Worm (Caenorhabditis elegans) whole organism, early embryonic: ENCODE results near the gene arrd-23.

Experiments
- B0310.2 ChIP-seq: sonication (generic microtip); optimal IDR thresholded peaks from 2 replicates; lab custom pipeline; 2016; ENCODE audit warnings: mild to moderate bottlenecking, missing genetic modification characterization, missing compliant biosample characterization
- F13C5.2 ChIP-seq: sonication (generic microtip); optimal IDR thresholded peaks from 2 replicates; lab custom pipeline; 2017; ENCODE audit warnings: mild to moderate bottlenecking, missing genetic modification characterization, inconsistent platforms, missing compliant biosample characterization
- aly-1 ChIP-seq: sonication (generic microtip); optimal IDR thresholded peaks from 2 replicates; lab custom pipeline; 2016; ENCODE audit warnings: missing genetic modification characterization, missing compliant biosample characterization
- ama-1 ChIP-seq: fragments of 150-350 bp; optimal IDR thresholded peaks from 2 replicates; lab custom pipeline; 2014
- ceh-13 ChIP-seq: fragments of 200-800 bp; sonication (Bioruptor generic); optimal IDR thresholded peaks from 2 replicates; lab custom pipeline; 2018; ENCODE audit warnings: mild to moderate bottlenecking, missing genetic modification characterization, missing compliant biosample characterization
- ceh-36 ChIP-seq: sonication (generic microtip); optimal IDR thresholded peaks from 2 replicates; lab custom pipeline; 2016; ENCODE audit warnings: missing genetic modification characterization, inconsistent platforms, missing compliant biosample characterization
- ets-7 ChIP-seq: sonication (generic microtip); optimal IDR thresholded peaks from 2 replicates; lab custom pipeline; 2016; ENCODE audit warnings: missing genotype, missing genetic modification characterization, missing compliant biosample characterization
- hnd-1 ChIP-seq: sonication (generic microtip); optimal IDR thresholded peaks from 2 replicates; lab custom pipeline; 2016; ENCODE audit warnings: missing genetic modification characterization, missing compliant biosample characterization
- pes-1 ChIP-seq: fragments of 200-800 bp; sonication (Bioruptor generic); IDR thresholded peaks from 2 replicates; pipeline ENCODE4 v1.3.6; 2022; ENCODE audit warnings: missing genetic modification reagents, missing genetic modification characterization, missing compliant biosample characterization
- scrt-1 ChIP-seq: fragments of 200-800 bp; sonication (Bioruptor generic); IDR thresholded peaks from 2 replicates; pipeline ENCODE4 v1.3.6; 2022; ENCODE audit warnings: missing genetic modification characterization, missing compliant biosample characterization
- tbx-37 ChIP-seq: fragments of 200-800 bp; sonication (Bioruptor generic); conservative IDR thresholded peaks from 2 replicates; pipeline ENCODE4 v1.3.6; 2022; ENCODE audit warnings: missing genetic modification reagents, missing genetic modification characterization, missing compliant biosample characterization

DNA sequence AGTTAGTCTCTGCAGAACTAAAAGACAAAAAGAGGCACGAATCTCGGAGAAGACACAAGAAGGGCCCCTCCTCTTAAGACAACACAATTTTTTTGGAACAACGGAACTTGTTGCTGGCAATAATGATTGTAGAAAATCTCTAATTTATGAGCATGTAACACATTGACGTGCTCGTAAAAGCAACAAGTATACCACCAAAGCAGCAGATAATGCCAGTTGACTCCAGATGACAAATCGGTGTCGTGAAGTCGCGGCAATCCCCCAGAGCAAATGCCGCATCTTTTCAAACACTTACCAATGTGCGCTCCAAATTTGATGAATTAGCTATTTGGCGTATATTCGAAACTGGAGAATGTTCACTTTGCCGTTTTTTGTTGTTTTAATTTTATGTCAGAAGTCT lies 21.5 kb upstream of the arrd-23 start:
- TF ChIP-seq ceh-13 (GFP tag; lab: Kevin White, UChicago) (no peak), ama-1 (lab: Kevin White, UChicago) (no peak), aly-1 (tag; lab: Kevin White, UChicago) (no peak), tbx-37 (GFP tag; lab: Robert Waterston, UW) (no peak), pes-1 (GFP tag; lab: Robert Waterston, UW) (no peak), hnd-1 (no peak), ets-7 (no peak), ceh-36 (tag; lab: Kevin White, UChicago) (no peak), B0310.2 (tag; lab: Kevin White, UChicago) (no peak), scrt-1 (GFP tag; lab: Robert Waterston, UW) (no peak), F13C5.2 (no peak)
